Fruit fly (Drosophila melanogaster) whole organism, prepupa: ENCODE data around the gene CG33090.

Source experiments
- Blimp-1 ChIP-seq: fragments of 200-800 bp; sonication (Bioruptor generic); optimal IDR thresholded peaks from 3 replicates; lab custom pipeline; 2017; ENCODE audit warnings: missing biosample characterization, missing genetic modification characterization, mild to moderate bottlenecking, moderate library complexity, missing genetic modification reagents
- CG15336 ChIP-seq: fragments of 200-800 bp; sonication (Bioruptor generic); IDR thresholded peaks from 2 replicates; pipeline ENCODE4 v1.3.6; 2022; ENCODE audit warnings: missing biosample characterization, missing genetic modification characterization
- CG6163 ChIP-seq: fragments of 200-800 bp; sonication (Bioruptor generic); IDR thresholded peaks from 3 replicates; pipeline ENCODE4 v1.3.6; 2022; ENCODE audit warnings: missing biosample characterization, missing genetic modification characterization
- CG6854 ChIP-seq: fragments of 200-800 bp; sonication (Bioruptor generic); optimal IDR thresholded peaks from 2 replicates; lab custom pipeline; 2017; ENCODE audit warnings: missing biosample characterization, mild to moderate bottlenecking, missing genetic modification characterization
- OdsH ChIP-seq: fragments of 200-800 bp; sonication (Bioruptor generic); optimal IDR thresholded peaks from 3 replicates; lab custom pipeline; 2016; ENCODE audit warnings: missing biosample characterization, missing genetic modification characterization
- lz ChIP-seq: fragments of 200-800 bp; sonication (Bioruptor generic); optimal IDR thresholded peaks from 3 replicates; lab custom pipeline; 2016; ENCODE audit warnings: missing biosample characterization, missing genetic modification characterization

dm6 chr2L:14351441-14352127 lies 17.6 kb downstream of the CG33090 start, which contains the start of gene CG43052:
- no peak for TF ChIP-seq CG6854 (GFP tag; lab: Kevin White, UChicago)
- no peak for TF ChIP-seq Blimp-1 (GFP tag; lab: Kevin White, UChicago)
- no peak for TF ChIP-seq OdsH (GFP tag; lab: Kevin White, UChicago)
- no peak for TF ChIP-seq CG6163
- no peak for TF ChIP-seq lz (GFP tag; lab: Kevin White, UChicago)
- no peak for TF ChIP-seq CG15336 (GFP tag; lab: Robert Waterston, UW)
